Worm (Caenorhabditis elegans) whole organism, L1 larva: ENCODE data around the gene ddx-23.

Experiments
- C04F5.9 ChIP-seq: sonication (generic microtip); optimal IDR thresholded peaks from 2 replicates; lab custom pipeline; 2016; ENCODE audit warnings: missing genetic modification characterization, missing compliant biosample characterization
- C16A3.4 ChIP-seq: fragments of 150-350 bp; optimal IDR thresholded peaks from 2 replicates; lab custom pipeline; 2014; ENCODE audit warnings: missing biosample characterization, missing genetic modification characterization
- C34B4.2 ChIP-seq: sonication (generic microtip); optimal IDR thresholded peaks from 2 replicates; lab custom pipeline; 2017; ENCODE audit warnings: mild to moderate bottlenecking, missing genetic modification characterization, missing compliant biosample characterization
- Y116A8C.19 ChIP-seq: sonication (generic microtip); optimal IDR thresholded peaks from 2 replicates; lab custom pipeline; 2016; ENCODE audit warnings: missing compliant biosample characterization, missing genetic modification characterization, borderline replicate concordance
- aha-1 ChIP-seq: fragments of 150-350 bp; optimal IDR thresholded peaks from 2 replicates; lab custom pipeline; 2014; ENCODE audit warnings: missing biosample characterization, missing genetic modification characterization
- alr-1 ChIP-seq: fragments of 200-800 bp; sonication (Bioruptor generic); optimal IDR thresholded peaks from 2 replicates; lab custom pipeline; 2018; ENCODE audit warnings: borderline replicate concordance, mild to moderate bottlenecking, missing genetic modification characterization, missing compliant biosample characterization
- aly-2 ChIP-seq: fragments of 150-350 bp; optimal IDR thresholded peaks from 2 replicates; lab custom pipeline; 2014; ENCODE audit warnings: missing biosample characterization, missing genetic modification characterization
- ama-1 ChIP-seq: fragments of 150-350 bp; optimal IDR thresholded peaks from 2 replicates; lab custom pipeline; 2014
- blmp-1 ChIP-seq: fragments of 150-350 bp; optimal IDR thresholded peaks from 2 replicates; lab custom pipeline; 2014; ENCODE audit warnings: missing biosample characterization, missing genetic modification characterization
- ceh-63 ChIP-seq: fragments of 200-800 bp; sonication (Bioruptor generic); optimal IDR thresholded peaks from 2 replicates; lab custom pipeline; 2018; ENCODE audit warnings: mild to moderate bottlenecking, missing genetic modification characterization, missing compliant biosample characterization
- ceh-8 ChIP-seq: fragments of 200-800 bp; sonication (Bioruptor generic); optimal IDR thresholded peaks from 2 replicates; lab custom pipeline; 2018; ENCODE audit warnings: mild to moderate bottlenecking, missing genetic modification characterization, moderate library complexity, missing compliant biosample characterization
- ceh-90 ChIP-seq: sonication (generic microtip); optimal IDR thresholded peaks from 2 replicates; lab custom pipeline; 2016; ENCODE audit warnings: missing genetic modification characterization, missing compliant biosample characterization
- dsc-1 ChIP-seq: sonication (generic microtip); optimal IDR thresholded peaks from 2 replicates; lab custom pipeline; 2016; ENCODE audit warnings: mild to moderate bottlenecking, missing genetic modification characterization, missing compliant biosample characterization
- efl-1 ChIP-seq, 4 experiments: fragments of 150-350 bp; optimal IDR thresholded peaks in 3 of 4; peaks in 1 of 4; 1 replicate in 1 of 4; 2 replicates in 3 of 4; lab custom pipeline; 2014; ENCODE audit warnings: missing biosample characterization in 2 of 4, missing genetic modification characterization in 2 of 4, missing genetic modification reagents in 2 of 4
- egl-27 ChIP-seq, 2 experiments: fragments of 150-350 bp in 1 of 2; sonication (generic microtip); optimal IDR thresholded peaks; 3 replicates each; lab custom pipeline; 2017 to 2018; ENCODE audit warnings: missing biosample characterization in 2 of 2, missing genetic modification characterization in 2 of 2, missing genetic modification reagents in 2 of 2
- elt-2 ChIP-seq: sonication (generic microtip); optimal IDR thresholded peaks from 2 replicates; lab custom pipeline; 2016; ENCODE audit warnings: missing genetic modification characterization, mild to moderate bottlenecking, inconsistent platforms, missing compliant biosample characterization, missing genetic modification reagents
- ets-5 ChIP-seq: fragments of 200-800 bp; sonication (Bioruptor generic); IDR thresholded peaks from 2 replicates; pipeline ENCODE4 v1.3.6; 2022; ENCODE audit warnings: missing genetic modification characterization, missing compliant biosample characterization
- fkh-10 ChIP-seq: sonication (generic microtip); optimal IDR thresholded peaks from 2 replicates; lab custom pipeline; 2017; ENCODE audit warnings: missing biosample characterization, missing genetic modification reagents, missing genetic modification characterization
- fkh-4 ChIP-seq: sonication (generic microtip); optimal IDR thresholded peaks from 2 replicates; lab custom pipeline; 2016; ENCODE audit warnings: missing compliant biosample characterization, missing genetic modification characterization, borderline replicate concordance
- fkh-8 ChIP-seq: sonication (generic microtip); optimal IDR thresholded peaks from 2 replicates; lab custom pipeline; 2016; ENCODE audit warnings: mild to moderate bottlenecking, missing genetic modification characterization, missing compliant biosample characterization
- lin-14 ChIP-seq: fragments of 200-800 bp; sonication (Bioruptor generic); optimal IDR thresholded peaks from 2 replicates; lab custom pipeline; 2018; ENCODE audit warnings: mild to moderate bottlenecking, missing genetic modification characterization, moderate library complexity, missing compliant biosample characterization
- lin-15B ChIP-seq: fragments of 150-350 bp; sonication (generic microtip); optimal IDR thresholded peaks from 3 replicates; lab custom pipeline; 2014; ENCODE audit warnings: missing biosample characterization, missing genetic modification characterization
- lin-35 ChIP-seq, 2 experiments: fragments of 150-350 bp; optimal IDR thresholded peaks; 2 replicates each; lab custom pipeline; 2014; ENCODE audit warnings: missing biosample characterization in 2 of 2, missing genetic modification characterization in 2 of 2, missing genetic modification reagents in 2 of 2
- lir-3 ChIP-seq: sonication (generic microtip); optimal IDR thresholded peaks from 2 replicates; lab custom pipeline; 2016; ENCODE audit warnings: mild to moderate bottlenecking, missing genetic modification characterization, moderate library complexity, missing compliant biosample characterization; ENCODE audit not compliant: poor library complexity
- lsy-2 ChIP-seq, 2 experiments: fragments of 150-350 bp; optimal IDR thresholded peaks; 2 replicates each; lab custom pipeline; 2014; ENCODE audit warnings: missing biosample characterization in 2 of 2, missing genetic modification characterization in 2 of 2
- mab-9 ChIP-seq: fragments of 200-800 bp; sonication (Bioruptor generic); IDR thresholded peaks from 2 replicates; pipeline ENCODE4 v1.3.6; 2022; ENCODE audit warnings: missing genetic modification reagents, missing genetic modification characterization, missing compliant biosample characterization
- mdl-1 ChIP-seq, 2 experiments: fragments of 150-350 bp; optimal IDR thresholded peaks; 2 replicates each; lab custom pipeline; 2014 to 2017; ENCODE audit warnings: missing biosample characterization in 2 of 2, missing genetic modification characterization in 2 of 2, inconsistent platforms in 1 of 2
- mep-1 ChIP-seq: fragments of 150-350 bp; optimal IDR thresholded peaks from 2 replicates; lab custom pipeline; 2014; ENCODE audit warnings: missing biosample characterization, missing genetic modification characterization
- nhr-11 ChIP-seq: fragments of 150-350 bp; optimal IDR thresholded peaks from 2 replicates; lab custom pipeline; 2014; ENCODE audit warnings: missing biosample characterization, missing genetic modification characterization
- nhr-19 ChIP-seq: fragments of 200-800 bp; sonication (Bioruptor generic); conservative IDR thresholded peaks from 2 replicates; pipeline ENCODE4 v1.3.6; 2022; ENCODE audit warnings: missing genetic modification characterization, missing compliant biosample characterization
- nhr-20 ChIP-seq: sonication (generic microtip); optimal IDR thresholded peaks from 2 replicates; lab custom pipeline; 2016; ENCODE audit warnings: mild to moderate bottlenecking, missing genetic modification characterization, missing compliant biosample characterization
- nhr-28 ChIP-seq: fragments of 150-350 bp; optimal IDR thresholded peaks from 2 replicates; lab custom pipeline; 2014; ENCODE audit warnings: missing biosample characterization, missing genetic modification characterization
- nhr-47 ChIP-seq: sonication (generic microtip); optimal IDR thresholded peaks from 2 replicates; lab custom pipeline; 2016; ENCODE audit warnings: mild to moderate bottlenecking, missing genetic modification characterization, moderate library complexity, missing compliant biosample characterization
- nhr-71 ChIP-seq: sonication (generic microtip); optimal IDR thresholded peaks from 2 replicates; lab custom pipeline; 2016; ENCODE audit warnings: mild to moderate bottlenecking, missing genetic modification characterization, moderate library complexity, missing compliant biosample characterization
- nhr-76 ChIP-seq: sonication (generic microtip); optimal IDR thresholded peaks from 2 replicates; lab custom pipeline; 2017; ENCODE audit warnings: missing biosample characterization, missing genetic modification characterization
- nhr-84 ChIP-seq: sonication (generic microtip); optimal IDR thresholded peaks from 2 replicates; lab custom pipeline; 2017; ENCODE audit warnings: missing biosample characterization, missing genetic modification characterization
- pag-3 ChIP-seq: sonication (generic microtip); optimal IDR thresholded peaks from 2 replicates; lab custom pipeline; 2017; ENCODE audit warnings: missing genetic modification characterization, mild to moderate bottlenecking, missing compliant biosample characterization, antibody characterized with exemption, borderline replicate concordance; ENCODE audit not compliant: insufficient read depth
- pax-3 ChIP-seq: fragments of 200-800 bp; sonication (Bioruptor generic); optimal IDR thresholded peaks from 2 replicates; lab custom pipeline; 2018; ENCODE audit warnings: mild to moderate bottlenecking, missing genetic modification characterization, moderate library complexity, missing compliant biosample characterization
- pqm-1 ChIP-seq: sonication (generic microtip); optimal IDR thresholded peaks from 3 replicates; lab custom pipeline; 2017; ENCODE audit warnings: missing biosample characterization, missing genetic modification characterization
- rnt-1 ChIP-seq: sonication (generic microtip); optimal IDR thresholded peaks from 2 replicates; lab custom pipeline; 2016; ENCODE audit warnings: mild to moderate bottlenecking, missing genetic modification characterization, moderate library complexity, missing compliant biosample characterization
- skn-1 ChIP-seq: fragments of 150-350 bp; optimal IDR thresholded peaks from 2 replicates; lab custom pipeline; 2014; ENCODE audit warnings: missing biosample characterization, missing genetic modification characterization
- snu-23 ChIP-seq: sonication (generic microtip); optimal IDR thresholded peaks from 2 replicates; lab custom pipeline; 2016; ENCODE audit warnings: missing genetic modification characterization, missing compliant biosample characterization
- sox-4 ChIP-seq: sonication (generic microtip); optimal IDR thresholded peaks from 2 replicates; lab custom pipeline; 2016; ENCODE audit warnings: missing genetic modification characterization, missing compliant biosample characterization
- sup-37 ChIP-seq: fragments of 200-800 bp; sonication (Bioruptor generic); optimal IDR thresholded peaks from 2 replicates; lab custom pipeline; 2018; ENCODE audit warnings: mild to moderate bottlenecking, missing genetic modification characterization, missing compliant biosample characterization
- swsn-7 ChIP-seq: sonication (generic microtip); optimal IDR thresholded peaks from 2 replicates; lab custom pipeline; 2016; ENCODE audit warnings: missing genetic modification characterization, missing compliant biosample characterization
- tlp-1 ChIP-seq: fragments of 150-350 bp; optimal IDR thresholded peaks from 2 replicates; lab custom pipeline; 2014; ENCODE audit warnings: missing biosample characterization, missing genetic modification characterization
- unc-130 ChIP-seq: fragments of 150-350 bp; optimal IDR thresholded peaks from 2 replicates; lab custom pipeline; 2017; ENCODE audit warnings: missing biosample characterization, missing genetic modification characterization, inconsistent platforms
- unc-62 ChIP-seq: fragments of 150-350 bp; optimal IDR thresholded peaks from 2 replicates; lab custom pipeline; 2014; ENCODE audit warnings: missing biosample characterization, missing genetic modification reagents, missing genetic modification characterization
- unc-86 ChIP-seq: sonication (generic microtip); optimal IDR thresholded peaks from 2 replicates; lab custom pipeline; 2016; ENCODE audit warnings: missing genetic modification characterization, missing compliant biosample characterization
- xbp-1 ChIP-seq: sonication (generic microtip); optimal IDR thresholded peaks from 2 replicates; lab custom pipeline; 2016; ENCODE audit warnings: missing genetic modification characterization, missing compliant biosample characterization
- zip-4 ChIP-seq: fragments of 200-800 bp; sonication (Bioruptor generic); optimal IDR thresholded peaks from 2 replicates; lab custom pipeline; 2018; ENCODE audit warnings: mild to moderate bottlenecking, missing genetic modification characterization, moderate library complexity, missing compliant biosample characterization
- ztf-11 ChIP-seq, 2 experiments: sonication (generic microtip); optimal IDR thresholded peaks; 2 replicates each; lab custom pipeline; 2016 to 2017; ENCODE audit warnings: missing genetic modification characterization in 2 of 2, missing biosample characterization in 1 of 2, missing compliant biosample characterization in 1 of 2
- ztf-4 ChIP-seq: fragments of 150-350 bp; optimal IDR thresholded peaks from 2 replicates; lab custom pipeline; 2014; ENCODE audit warnings: missing biosample characterization, missing genetic modification characterization

Gene ddx-23

ce11 chrIII:5853240-5853639, at the start of gene ddx-23:
ddx-23 (minus strand) TSS chrIII:5853269.
- TF ChIP-seq mep-1 (tag; lab: Kevin White, UChicago), result peak; percentile 29
- TF ChIP-seq unc-62, result no peak
- peak; percentile 55 for TF ChIP-seq nhr-47 (tag; lab: Kevin White, UChicago)
- 0 out of 2 replicates have a peak, but pooled peaks have one; percentile 6 for TF ChIP-seq mab-9 (GFP tag; lab: Robert Waterston, UW)
- TF ChIP-seq ztf-4 (tag; lab: Kevin White, UChicago), result peak; percentile 45
- peak; percentile 38 for TF ChIP-seq snu-23 (GFP tag; lab: Kevin White, UChicago)
- 0 out of 2 replicates have a peak, but pooled peaks have one; percentile 2 for TF ChIP-seq nhr-19 (GFP tag; lab: Robert Waterston, UW)
- no peak for TF ChIP-seq unc-86 (tag; lab: Kevin White, UChicago)
- peak; percentile 70 for TF ChIP-seq aly-2 (tag; lab: Kevin White, UChicago)
- no peak for TF ChIP-seq pax-3
- TF ChIP-seq ceh-63 (GFP tag; lab: Kevin White, UChicago), result no peak
- no peak for TF ChIP-seq fkh-10 (GFP tag; lab: Kevin White, UChicago)
- peak; percentile 61 to 84 for TF ChIP-seq lin-35 (GFP tag; optimal IDR thresholded peaks at IDR 0.05; lab: Kevin White, UChicago)
- TF ChIP-seq lin-15B (tag; lab: Kevin White, UChicago), result no peak
- TF ChIP-seq dsc-1 (tag; lab: Kevin White, UChicago), result peak; percentile 11
- TF ChIP-seq fkh-8 (tag; lab: Kevin White, UChicago), result no peak
- no peak for TF ChIP-seq nhr-11 (tag; lab: Kevin White, UChicago)
- no peak for TF ChIP-seq mdl-1 (tag; optimal IDR thresholded peaks at IDR 0.05; lab: Kevin White, UChicago)
- TF ChIP-seq xbp-1 (tag; lab: Kevin White, UChicago), result peak; percentile 16
- no peak for TF ChIP-seq nhr-28 (tag; lab: Kevin White, UChicago)
- no peak for TF ChIP-seq blmp-1
- no peak for TF ChIP-seq fkh-4 (tag; lab: Kevin White, UChicago)
- no peak for TF ChIP-seq nhr-76
- TF ChIP-seq ceh-8 (GFP tag; lab: Kevin White, UChicago), result no peak
- peak; percentile 54 for TF ChIP-seq nhr-71 (tag; lab: Kevin White, UChicago)
- TF ChIP-seq C16A3.4, result no peak
- no peak for TF ChIP-seq pag-3 (tag; lab: Kevin White, UChicago)
- no peak for TF ChIP-seq nhr-84 (tag; lab: Kevin White, UChicago)
- TF ChIP-seq ceh-90 (tag; lab: Kevin White, UChicago), result no peak
- TF ChIP-seq sox-4 (tag; lab: Kevin White, UChicago), result no peak
- no peak for TF ChIP-seq C34B4.2 (tag; lab: Kevin White, UChicago)
- no peak for TF ChIP-seq skn-1 (tag; lab: Kevin White, UChicago)
- no peak for TF ChIP-seq pqm-1
- peak; percentile 38 for TF ChIP-seq nhr-20
- TF ChIP-seq unc-130, result no peak
- no peak for TF ChIP-seq ets-5
- peak; percentile 1 for TF ChIP-seq lir-3 (tag; lab: Kevin White, UChicago)
- no peak for TF ChIP-seq egl-27 (tag; optimal IDR thresholded peaks at IDR 0.05; lab: Kevin White, UChicago)
- no peak for TF ChIP-seq aha-1 (tag; lab: Kevin White, UChicago)
- TF ChIP-seq alr-1 (tag; lab: Kevin White, UChicago), result no peak
- TF ChIP-seq tlp-1, result no peak
- TF ChIP-seq Y116A8C.19 (tag; lab: Kevin White, UChicago), result no peak
- no peak for TF ChIP-seq sup-37
- TF ChIP-seq ztf-11 (tag; optimal IDR thresholded peaks at IDR 0.05; lab: Kevin White, UChicago), result peak in 1 of 2 experiments; percentile 46
- peak; percentile 19 for TF ChIP-seq elt-2 (tag; lab: Kevin White, UChicago)
- peak in 1 of 2 experiments; percentile 17 for TF ChIP-seq lsy-2 (tag; optimal IDR thresholded peaks at IDR 0.05; lab: Kevin White, UChicago)
- peak; percentile 12 for TF ChIP-seq swsn-7 (tag; lab: Kevin White, UChicago)
- peak; percentile 75 for TF ChIP-seq ama-1 (lab: Kevin White, UChicago)
- peak; percentile 9 for TF ChIP-seq rnt-1 (tag; lab: Kevin White, UChicago)
- no peak for TF ChIP-seq zip-4 (GFP tag; lab: Kevin White, UChicago)
- no peak for TF ChIP-seq C04F5.9 (tag; lab: Kevin White, UChicago)
- peak; percentile 24 to 71 for TF ChIP-seq efl-1 (optimal IDR thresholded peaks at IDR 0.05; lab: Kevin White, UChicago)
- TF ChIP-seq efl-1 (GFP tag; optimal IDR thresholded peaks at IDR 0.05 in 1 of 2; lab: Kevin White, UChicago), result peak; percentile 80 to 97
- no peak for TF ChIP-seq lin-14 (GFP tag; lab: Kevin White, UChicago)
